Worm (Caenorhabditis elegans) whole organism, late embryonic: ENCODE data around the gene T19E7.6.

ENCODE experiments used
- ceh-19 ChIP-seq: fragments of 200-800 bp; sonication (Bioruptor generic); optimal IDR thresholded peaks from 2 replicates; lab custom pipeline; 2018; ENCODE audit warnings: mild to moderate bottlenecking, missing genetic modification characterization, missing compliant biosample characterization
- ceh-48 ChIP-seq: sonication (generic microtip); optimal IDR thresholded peaks from 2 replicates; lab custom pipeline; 2016; ENCODE audit warnings: missing genetic modification characterization, inconsistent platforms, missing compliant biosample characterization
- elt-2 ChIP-seq: sonication (generic microtip); optimal IDR thresholded peaks from 2 replicates; lab custom pipeline; 2016; ENCODE audit warnings: missing genetic modification reagents, missing genetic modification characterization, missing compliant biosample characterization
- ets-4 ChIP-seq: sonication (generic microtip); optimal IDR thresholded peaks from 2 replicates; lab custom pipeline; 2016; ENCODE audit warnings: missing genetic modification characterization, missing compliant biosample characterization
- sox-2 ChIP-seq: fragments of 200-800 bp; sonication (Bioruptor generic); IDR thresholded peaks from 2 replicates; pipeline ENCODE4 v1.3.6; 2022; ENCODE audit warnings: missing genetic modification reagents, missing genetic modification characterization, missing compliant biosample characterization

ce11 chrIV:5666115-5667028 lies 2.9 kb downstream of the T19E7.6 start:
- TF ChIP-seq ceh-48 (no peak), sox-2 (GFP tag; lab: Robert Waterston, UW) (no peak), ets-4 (no peak), elt-2 (no peak), ceh-19 (GFP tag; lab: Kevin White, UChicago) (no peak)
